Fruit fly (Drosophila melanogaster) whole organism, prepupa: ENCODE results near the gene CG1635.

ENCODE experiments used
- Blimp-1 ChIP-seq: fragments of 200-800 bp; sonication (Bioruptor generic); optimal IDR thresholded peaks from 3 replicates; lab custom pipeline; 2017; ENCODE audit warnings: missing biosample characterization, missing genetic modification characterization, mild to moderate bottlenecking, moderate library complexity, missing genetic modification reagents
- CG10631 ChIP-seq: fragments of 200-800 bp; sonication (Bioruptor generic); optimal IDR thresholded peaks from 2 replicates; lab custom pipeline; 2016; ENCODE audit warnings: missing biosample characterization, missing genetic modification characterization
- CG11294 ChIP-seq: fragments of 200-800 bp; sonication (Bioruptor generic); IDR thresholded peaks from 2 replicates; pipeline ENCODE4 v1.3.6; 2022; ENCODE audit warnings: missing biosample characterization, missing genetic modification characterization
- CG11762 ChIP-seq: fragments of 200-800 bp; sonication (Bioruptor generic); optimal IDR thresholded peaks from 3 replicates; lab custom pipeline; 2016; ENCODE audit warnings: missing biosample characterization, missing genetic modification characterization; ENCODE audit not compliant: insufficient read depth
- CG11902 ChIP-seq: fragments of 200-800 bp; sonication (Bioruptor generic); optimal IDR thresholded peaks from 3 replicates; lab custom pipeline; 2016; ENCODE audit warnings: missing biosample characterization, missing genetic modification characterization
- CG15336 ChIP-seq: fragments of 200-800 bp; sonication (Bioruptor generic); IDR thresholded peaks from 2 replicates; pipeline ENCODE4 v1.3.6; 2022; ENCODE audit warnings: missing biosample characterization, missing genetic modification characterization
- CG16779 ChIP-seq: fragments of 200-800 bp; sonication (Bioruptor generic); optimal IDR thresholded peaks from 3 replicates; lab custom pipeline; 2017; ENCODE audit warnings: missing biosample characterization, mild to moderate bottlenecking, missing genetic modification characterization
- CG3032 ChIP-seq: fragments of 200-800 bp; optimal IDR thresholded peaks from 2 replicates; lab custom pipeline; 2019; ENCODE audit warnings: missing biosample characterization, mild to moderate bottlenecking, missing genetic modification characterization, moderate library complexity
- CG31627 ChIP-seq: fragments of 200-800 bp; sonication (Bioruptor generic); optimal IDR thresholded peaks from 3 replicates; lab custom pipeline; 2016; ENCODE audit warnings: missing biosample characterization, missing genetic modification characterization
- CG34406 ChIP-seq: fragments of 200-800 bp; sonication (Bioruptor generic); optimal IDR thresholded peaks from 3 replicates; lab custom pipeline; 2016; ENCODE audit warnings: missing biosample characterization, missing genetic modification characterization
- CG3919 ChIP-seq: fragments of 200-800 bp; sonication (Bioruptor generic); optimal IDR thresholded peaks from 3 replicates; lab custom pipeline; 2016; ENCODE audit warnings: missing biosample characterization, missing genetic modification characterization
- CG4318 ChIP-seq: fragments of 200-800 bp; sonication (Bioruptor generic); optimal IDR thresholded peaks from 3 replicates; lab custom pipeline; 2017; ENCODE audit warnings: missing biosample characterization, mild to moderate bottlenecking, missing genetic modification characterization
- CG6163 ChIP-seq: fragments of 200-800 bp; sonication (Bioruptor generic); IDR thresholded peaks from 3 replicates; pipeline ENCODE4 v1.3.6; 2022; ENCODE audit warnings: missing biosample characterization, missing genetic modification characterization
- CG6792 ChIP-seq: fragments of 200-800 bp; sonication (Bioruptor generic); optimal IDR thresholded peaks from 3 replicates; lab custom pipeline; 2016; ENCODE audit warnings: missing biosample characterization, missing genetic modification characterization
- CG6854 ChIP-seq: fragments of 200-800 bp; sonication (Bioruptor generic); optimal IDR thresholded peaks from 2 replicates; lab custom pipeline; 2017; ENCODE audit warnings: missing biosample characterization, mild to moderate bottlenecking, missing genetic modification characterization
- CG8119 ChIP-seq: fragments of 200-800 bp; sonication (Bioruptor generic); IDR thresholded peaks from 3 replicates; pipeline ENCODE4 v1.3.6; 2022; ENCODE audit warnings: missing biosample characterization, missing genetic modification characterization
- CG8319 ChIP-seq: fragments of 200-800 bp; sonication (Bioruptor generic); optimal IDR thresholded peaks from 3 replicates; lab custom pipeline; 2016; ENCODE audit warnings: missing biosample characterization, missing genetic modification characterization
- CG8632 ChIP-seq: fragments of 200-800 bp; sonication (Bioruptor generic); optimal IDR thresholded peaks from 3 replicates; lab custom pipeline; 2016; ENCODE audit warnings: missing biosample characterization, missing genetic modification characterization
- Eip75B ChIP-seq: fragments of 200-800 bp; sonication (Bioruptor generic); optimal IDR thresholded peaks from 3 replicates; lab custom pipeline; 2016; ENCODE audit warnings: missing biosample characterization, missing genetic modification characterization
- Eip78C ChIP-seq: fragments of 200-800 bp; sonication (Bioruptor generic); peaks from one replicate; lab custom pipeline; 2016; ENCODE audit warnings: missing biosample characterization, missing genetic modification characterization
- Eip93F ChIP-seq: fragments of 200-800 bp; sonication (Bioruptor generic); optimal IDR thresholded peaks from 2 replicates; lab custom pipeline; 2016; ENCODE audit warnings: missing biosample characterization, mild to moderate bottlenecking, missing genetic modification characterization
- Ets21C ChIP-seq: fragments of 200-800 bp; sonication (Bioruptor generic); optimal IDR thresholded peaks from 3 replicates; lab custom pipeline; 2016; ENCODE audit warnings: missing biosample characterization, missing genetic modification characterization
- Ets96B ChIP-seq: fragments of 200-800 bp; optimal IDR thresholded peaks from 2 replicates; lab custom pipeline; 2019; ENCODE audit warnings: missing biosample characterization, mild to moderate bottlenecking, missing genetic modification characterization, moderate library complexity
- Gug ChIP-seq: fragments of 200-800 bp; sonication (Bioruptor generic); IDR thresholded peaks from 2 replicates; pipeline ENCODE4 v1.3.6; 2022; ENCODE audit warnings: missing biosample characterization, missing genetic modification characterization
- Hr38 ChIP-seq: sonication (Bioruptor generic); optimal IDR thresholded peaks from 2 replicates; lab custom pipeline; 2016; ENCODE audit warnings: missing biosample characterization, missing genetic modification characterization
- Hr39 ChIP-seq: fragments of 200-800 bp; sonication (Bioruptor generic); optimal IDR thresholded peaks from 2 replicates; lab custom pipeline; 2016; ENCODE audit warnings: missing biosample characterization, missing genetic modification characterization
- Met ChIP-seq: fragments of 200-800 bp; sonication (Bioruptor generic); optimal IDR thresholded peaks from 3 replicates; lab custom pipeline; 2016; ENCODE audit warnings: missing biosample characterization, missing genetic modification characterization
- Smox ChIP-seq: fragments of 200-800 bp; sonication (Bioruptor generic); optimal IDR thresholded peaks from 3 replicates; lab custom pipeline; 2016; ENCODE audit warnings: missing biosample characterization, missing genetic modification characterization
- Sox14 ChIP-seq: fragments of 200-800 bp; sonication (Bioruptor generic); optimal IDR thresholded peaks from 3 replicates; lab custom pipeline; 2016; ENCODE audit warnings: missing biosample characterization, missing genetic modification characterization
- acj6 ChIP-seq: fragments of 200-800 bp; sonication (Bioruptor generic); optimal IDR thresholded peaks from 3 replicates; lab custom pipeline; 2016; ENCODE audit warnings: missing biosample characterization, missing genetic modification characterization
- cyc ChIP-seq: fragments of 200-800 bp; sonication (Bioruptor generic); optimal IDR thresholded peaks from 3 replicates; lab custom pipeline; 2016; ENCODE audit warnings: missing biosample characterization, missing genetic modification characterization
- dac ChIP-seq: fragments of 200-800 bp; sonication (Bioruptor generic); optimal IDR thresholded peaks from 2 replicates; lab custom pipeline; 2017; ENCODE audit warnings: missing biosample characterization, mild to moderate bottlenecking, missing genetic modification characterization
- dsx ChIP-seq: fragments of 200-800 bp; optimal IDR thresholded peaks from 3 replicates; lab custom pipeline; 2019; ENCODE audit warnings: missing biosample characterization, mild to moderate bottlenecking, missing genetic modification characterization, moderate library complexity; ENCODE audit not compliant: poor library complexity, severe bottlenecking
- eg ChIP-seq: fragments of 200-800 bp; sonication (Bioruptor generic); IDR thresholded peaks from 3 replicates; pipeline ENCODE4 v1.3.6; 2022; ENCODE audit warnings: missing biosample characterization, missing genetic modification characterization
- esn ChIP-seq: fragments of 200-800 bp; sonication (Bioruptor generic); optimal IDR thresholded peaks from 2 replicates; lab custom pipeline; 2016; ENCODE audit warnings: missing biosample characterization, mild to moderate bottlenecking, missing genetic modification characterization, moderate library complexity
- fkh ChIP-seq: fragments of 200-800 bp; sonication (Bioruptor generic); optimal IDR thresholded peaks from 3 replicates; lab custom pipeline; 2017; ENCODE audit warnings: missing biosample characterization, mild to moderate bottlenecking, missing genetic modification characterization, moderate library complexity
- lz ChIP-seq: fragments of 200-800 bp; sonication (Bioruptor generic); optimal IDR thresholded peaks from 3 replicates; lab custom pipeline; 2016; ENCODE audit warnings: missing biosample characterization, missing genetic modification characterization
- net ChIP-seq: fragments of 200-800 bp; sonication (Bioruptor generic); optimal IDR thresholded peaks from 3 replicates; lab custom pipeline; 2016; ENCODE audit warnings: missing biosample characterization, missing genetic modification characterization
- pdm3 ChIP-seq: fragments of 200-800 bp; sonication (Bioruptor generic); optimal IDR thresholded peaks from 3 replicates; lab custom pipeline; 2016; ENCODE audit warnings: missing biosample characterization, missing genetic modification characterization
- salr ChIP-seq, 2 experiments: fragments of 200-800 bp; sonication (Bioruptor generic); optimal IDR thresholded peaks; 3 replicates each; lab custom pipeline; 2016 to 2018; ENCODE audit warnings: missing biosample characterization in 2 of 2, missing genetic modification characterization in 2 of 2, mild to moderate bottlenecking in 1 of 2
- ss ChIP-seq, 2 experiments: fragments of 200-800 bp; sonication (Bioruptor generic); optimal IDR thresholded peaks; 2 replicates in 1 of 2; 3 replicates in 1 of 2; lab custom pipeline; 2017 to 2018; ENCODE audit warnings: mild to moderate bottlenecking in 2 of 2, missing biosample characterization in 2 of 2, missing genetic modification characterization in 2 of 2, moderate library complexity in 1 of 2
- svp ChIP-seq: fragments of 200-800 bp; sonication (Bioruptor generic); peaks from one replicate; lab custom pipeline; 2016; ENCODE audit warnings: missing biosample characterization, missing genetic modification characterization
- topi ChIP-seq: fragments of 200-800 bp; sonication (Bioruptor generic); optimal IDR thresholded peaks from 3 replicates; lab custom pipeline; 2016; ENCODE audit warnings: missing biosample characterization, missing genetic modification characterization
- vri ChIP-seq: fragments of 200-800 bp; sonication (Bioruptor generic); optimal IDR thresholded peaks from 3 replicates; lab custom pipeline; 2016; ENCODE audit warnings: missing biosample characterization, mild to moderate bottlenecking, missing genetic modification characterization

Gene CG1635

DNA sequence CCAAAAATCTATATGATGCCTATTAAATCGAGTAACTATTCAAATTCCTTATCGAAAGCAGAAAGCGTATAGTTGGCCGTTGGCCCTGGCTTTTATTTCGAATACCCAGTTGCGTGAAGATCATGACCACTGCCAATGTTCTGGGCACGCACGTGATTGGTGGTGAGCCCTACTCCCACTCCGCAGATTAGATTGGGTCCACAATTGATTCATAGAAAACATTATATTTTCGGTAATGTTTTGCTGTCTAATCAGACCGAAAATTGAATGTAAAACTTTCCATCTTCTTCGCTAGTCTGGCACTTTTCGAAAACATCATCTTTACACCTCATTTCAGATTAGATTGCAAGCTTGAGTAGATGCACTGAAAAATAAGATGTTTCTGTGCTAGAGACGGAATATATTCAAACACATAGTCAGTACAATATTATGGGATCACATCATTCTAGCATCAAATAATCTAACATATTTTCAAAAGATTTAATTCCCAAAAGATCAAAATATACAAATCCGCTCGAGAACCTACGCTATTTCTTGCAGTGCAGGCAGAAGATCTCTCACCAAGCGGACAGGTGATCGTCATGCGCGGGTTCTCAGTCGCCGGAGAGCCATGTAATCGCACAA lies 3.9 kb downstream of the CG1635 start, which contains the start of gene CG1774:
TSS of gene CG1774 (plus strand) at position 548 of the 624 bp plus-strand sequence.
- peak; percentile 59 for TF ChIP-seq CG8119 (GFP tag; lab: Robert Waterston, UW)
- no peak for TF ChIP-seq CG11902
- no peak for TF ChIP-seq dsx (GFP tag; lab: Kevin White, UChicago)
- peak; percentile 64 for TF ChIP-seq esn
- TF ChIP-seq cyc (GFP tag; lab: Kevin White, UChicago): peak; percentile 66
- peak; percentile 53 for TF ChIP-seq Eip75B (GFP tag; lab: Kevin White, UChicago)
- TF ChIP-seq net (GFP tag; lab: Kevin White, UChicago): no peak
- TF ChIP-seq topi (GFP tag; lab: Kevin White, UChicago): peak; percentile 69
- TF ChIP-seq Smox (GFP tag; lab: Kevin White, UChicago): no peak
- peak; percentile 42 for TF ChIP-seq CG6792 (GFP tag; lab: Kevin White, UChicago)
- TF ChIP-seq Hr39 (GFP tag; lab: Kevin White, UChicago): peak; percentile 65
- peak; percentile 71 for TF ChIP-seq lz (GFP tag; lab: Kevin White, UChicago)
- peak; percentile 50 for TF ChIP-seq acj6 (GFP tag; lab: Kevin White, UChicago)
- no peak for TF ChIP-seq CG3919 (GFP tag; lab: Kevin White, UChicago)
- peak; percentile 70 for TF ChIP-seq CG31627 (GFP tag; lab: Kevin White, UChicago)
- peak; percentile 13 for TF ChIP-seq Ets96B (tag; lab: Kevin White, UChicago)
- no peak for TF ChIP-seq CG6854
- peak; percentile 30 for TF ChIP-seq fkh (GFP tag; lab: Kevin White, UChicago)
- peak; percentile 1 for TF ChIP-seq CG3032 (tag; lab: Kevin White, UChicago)
- TF ChIP-seq CG11294 (GFP tag; lab: Robert Waterston, UW): peak; percentile 60; the same call in 1 of the 2 replicates
- no peak for TF ChIP-seq CG8319 (GFP tag; lab: Kevin White, UChicago)
- peak; percentile 76 for TF ChIP-seq eg (GFP tag; lab: Robert Waterston, UW)
- peak; percentile 89 for TF ChIP-seq svp (GFP tag; lab: Kevin White, UChicago)
- TF ChIP-seq Eip78C (GFP tag; lab: Kevin White, UChicago): peak; percentile 86
- TF ChIP-seq Met: peak; percentile 58
- no peak for TF ChIP-seq Blimp-1
- TF ChIP-seq CG10631 (GFP tag; lab: Kevin White, UChicago): no peak
- TF ChIP-seq CG4318: no peak
- TF ChIP-seq CG6163 (GFP tag; lab: Robert Waterston, UW): peak; percentile 76; the same call in 2 of the 3 replicates
- peak; percentile 79 for TF ChIP-seq CG15336 (GFP tag; lab: Robert Waterston, UW)
- TF ChIP-seq pdm3 (GFP tag; lab: Kevin White, UChicago): no peak
- TF ChIP-seq Ets21C (GFP tag; lab: Kevin White, UChicago): peak; percentile 50
- no peak for TF ChIP-seq dac (GFP tag; lab: Kevin White, UChicago)
- TF ChIP-seq Hr38 (GFP tag; lab: Kevin White, UChicago): no peak
- peak; percentile 7 for TF ChIP-seq CG8632 (GFP tag; lab: Kevin White, UChicago)
- TF ChIP-seq CG34406: peak; percentile 28
- TF ChIP-seq CG16779 (tag; lab: Kevin White, UChicago): peak; percentile 39
- peak; percentile 23 for TF ChIP-seq Eip93F
- TF ChIP-seq vri (GFP tag; lab: Kevin White, UChicago): peak; percentile 87
- peak; percentile 66 for TF ChIP-seq Gug (GFP tag; lab: Robert Waterston, UW)
- no peak for TF ChIP-seq salr (GFP tag; optimal IDR thresholded peaks at IDR 0.05; lab: Kevin White, UChicago)
- TF ChIP-seq CG11762 (GFP tag; lab: Kevin White, UChicago): peak; percentile 14
- TF ChIP-seq ss (GFP tag; optimal IDR thresholded peaks at IDR 0.05; lab: Kevin White, UChicago): no peak
- peak; percentile 39 for TF ChIP-seq Sox14 (GFP tag; lab: Kevin White, UChicago)
